Worm (Caenorhabditis elegans) whole organism, L4/young adult: ENCODE data around the gene shw-3.

ENCODE experiments used
- W03F9.2 ChIP-seq: fragments of 150-350 bp; optimal IDR thresholded peaks from 2 replicates; lab custom pipeline; 2014; ENCODE audit warnings: missing biosample characterization, missing genetic modification characterization
- dao-5 ChIP-seq: sonication (generic microtip); optimal IDR thresholded peaks from 2 replicates; lab custom pipeline; 2016; ENCODE audit warnings: missing genotype, missing genetic modification characterization, moderate library complexity, missing compliant biosample characterization
- him-1 ChIP-seq: sonication (generic microtip); optimal IDR thresholded peaks from 2 replicates; lab custom pipeline; 2016; ENCODE audit warnings: missing genotype, missing genetic modification reagents, missing genetic modification characterization, missing compliant biosample characterization

ce11 chrV:12987061-12987460 is at the start of gene shw-3:
- no peak for TF ChIP-seq W03F9.2 (tag; lab: Kevin White, UChicago)
- no peak for TF ChIP-seq him-1 (tag; lab: Kevin White, UChicago)
- no peak for TF ChIP-seq dao-5 (tag; lab: Kevin White, UChicago)
